Worm (Caenorhabditis elegans) whole organism, L2 larva: Measurements from ENCODE around the gene W01D2.3.
A peak's percentile ranks its signal among the peaks of the same experiment; 100 is the strongest.

Source experiments
- C34F6.9 ChIP-seq: fragments of 150-350 bp; optimal IDR thresholded peaks from 2 replicates; lab custom pipeline; 2014; ENCODE audit warnings: missing biosample characterization, missing genetic modification characterization
- Y55F3AM.14 ChIP-seq: fragments of 200-800 bp; sonication (Bioruptor generic); optimal IDR thresholded peaks from 2 replicates; lab custom pipeline; 2018; ENCODE audit warnings: mild to moderate bottlenecking, missing genetic modification characterization, missing compliant biosample characterization
- ZK546.5 ChIP-seq: sonication (generic microtip); optimal IDR thresholded peaks from 2 replicates; lab custom pipeline; 2017; ENCODE audit warnings: missing biosample characterization, missing genetic modification characterization
- alr-1 ChIP-seq: fragments of 150-350 bp; optimal IDR thresholded peaks from 2 replicates; lab custom pipeline; 2014; ENCODE audit warnings: missing biosample characterization, missing genetic modification characterization
- aly-2 ChIP-seq: fragments of 150-350 bp; optimal IDR thresholded peaks from 2 replicates; lab custom pipeline; 2014; ENCODE audit warnings: missing biosample characterization, missing genetic modification characterization
- ama-1 ChIP-seq: fragments of 150-350 bp; optimal IDR thresholded peaks from 2 replicates; lab custom pipeline; 2018; ENCODE audit warnings: inconsistent platforms
- blmp-1 ChIP-seq: sonication (generic microtip); optimal IDR thresholded peaks from 2 replicates; lab custom pipeline; 2017; ENCODE audit warnings: missing genetic modification characterization, mild to moderate bottlenecking, missing compliant biosample characterization, antibody characterized with exemption, moderate library complexity; ENCODE audit not compliant: insufficient read depth
- ceh-82 ChIP-seq: fragments of 150-350 bp; optimal IDR thresholded peaks from 2 replicates; lab custom pipeline; 2014; ENCODE audit warnings: missing biosample characterization, missing genetic modification characterization
- crh-2 ChIP-seq: sonication (generic microtip); optimal IDR thresholded peaks from 2 replicates; lab custom pipeline; 2017; ENCODE audit warnings: missing biosample characterization, missing genetic modification characterization
- dmd-4 ChIP-seq: sonication (generic microtip); optimal IDR thresholded peaks from 2 replicates; lab custom pipeline; 2017; ENCODE audit warnings: missing biosample characterization, missing genetic modification characterization
- egl-27 ChIP-seq: sonication (generic microtip); optimal IDR thresholded peaks from 3 replicates; lab custom pipeline; 2017; ENCODE audit warnings: missing biosample characterization, missing genetic modification reagents, missing genetic modification characterization
- elt-3 ChIP-seq: sonication (generic microtip); optimal IDR thresholded peaks from 2 replicates; lab custom pipeline; 2017; ENCODE audit warnings: missing biosample characterization, missing genetic modification characterization
- fos-1 ChIP-seq: fragments of 150-350 bp; optimal IDR thresholded peaks from 2 replicates; lab custom pipeline; 2014; ENCODE audit warnings: missing biosample characterization, missing genetic modification characterization
- gmeb-1 ChIP-seq: fragments of 150-350 bp; optimal IDR thresholded peaks from 2 replicates; lab custom pipeline; 2014; ENCODE audit warnings: missing biosample characterization, missing genetic modification characterization
- lin-11 ChIP-seq: fragments of 150-350 bp; sonication (generic microtip); optimal IDR thresholded peaks from 2 replicates; lab custom pipeline; 2014; ENCODE audit warnings: missing biosample characterization, missing genetic modification characterization, inconsistent platforms, mixed read lengths
- lin-13 ChIP-seq: fragments of 150-350 bp; optimal IDR thresholded peaks from 2 replicates; lab custom pipeline; 2014; ENCODE audit warnings: missing biosample characterization, missing genetic modification reagents, missing genetic modification characterization
- lsy-2 ChIP-seq, 2 experiments: fragments of 150-350 bp in 1 of 2; sonication (generic microtip) in 1 of 2; optimal IDR thresholded peaks; 2 replicates each; lab custom pipeline; 2014 to 2017; ENCODE audit warnings: missing biosample characterization in 2 of 2, missing genetic modification characterization in 2 of 2
- mab-5 ChIP-seq: fragments of 150-350 bp; optimal IDR thresholded peaks from 2 replicates; lab custom pipeline; 2014; ENCODE audit warnings: missing biosample characterization, missing genetic modification characterization
- mbf-1 ChIP-seq: sonication (generic microtip); optimal IDR thresholded peaks from 2 replicates; lab custom pipeline; 2017; ENCODE audit warnings: missing biosample characterization, missing genetic modification characterization
- mdl-1 ChIP-seq, 2 experiments: fragments of 150-350 bp in 1 of 2; sonication (generic microtip) in 1 of 2; optimal IDR thresholded peaks; 2 replicates each; lab custom pipeline; 2017; ENCODE audit warnings: missing biosample characterization in 2 of 2, missing genetic modification characterization in 2 of 2
- nhr-10 ChIP-seq: sonication (generic microtip); optimal IDR thresholded peaks from 2 replicates; lab custom pipeline; 2017; ENCODE audit warnings: missing biosample characterization, missing genetic modification characterization
- nhr-12 ChIP-seq: fragments of 150-350 bp; optimal IDR thresholded peaks from 2 replicates; lab custom pipeline; 2014; ENCODE audit warnings: missing biosample characterization, missing genetic modification characterization
- nhr-21 ChIP-seq: fragments of 150-350 bp; optimal IDR thresholded peaks from 2 replicates; lab custom pipeline; 2014; ENCODE audit warnings: missing biosample characterization, missing genetic modification characterization
- nhr-23 ChIP-seq: fragments of 150-350 bp; optimal IDR thresholded peaks from 2 replicates; lab custom pipeline; 2014; ENCODE audit warnings: missing biosample characterization, missing genetic modification reagents, missing genetic modification characterization
- nhr-237 ChIP-seq: fragments of 150-350 bp; optimal IDR thresholded peaks from 2 replicates; lab custom pipeline; 2014; ENCODE audit warnings: missing biosample characterization, missing genetic modification characterization
- nhr-25 ChIP-seq: fragments of 150-350 bp; sonication (generic microtip); optimal IDR thresholded peaks from 3 replicates; lab custom pipeline; 2014; ENCODE audit warnings: missing biosample characterization, missing genetic modification characterization
- nhr-6 ChIP-seq: fragments of 150-350 bp; optimal IDR thresholded peaks from 2 replicates; lab custom pipeline; 2014; ENCODE audit warnings: missing biosample characterization, missing genetic modification characterization
- nhr-77 ChIP-seq: fragments of 150-350 bp; optimal IDR thresholded peaks from 2 replicates; lab custom pipeline; 2014; ENCODE audit warnings: missing biosample characterization, missing genetic modification characterization
- peb-1 ChIP-seq: fragments of 150-350 bp; optimal IDR thresholded peaks from 2 replicates; lab custom pipeline; 2014; ENCODE audit warnings: missing biosample characterization, missing genetic modification characterization
- sem-4 ChIP-seq: fragments of 150-350 bp; optimal IDR thresholded peaks from 2 replicates; lab custom pipeline; 2014; ENCODE audit warnings: missing biosample characterization, missing genetic modification reagents, missing genetic modification characterization
- skn-1 ChIP-seq: sonication (generic microtip); optimal IDR thresholded peaks from 2 replicates; lab custom pipeline; 2017; ENCODE audit warnings: missing biosample characterization, missing genetic modification characterization
- sma-3 ChIP-seq: sonication (generic microtip); optimal IDR thresholded peaks from 2 replicates; lab custom pipeline; 2016; ENCODE audit warnings: missing genetic modification reagents, missing genetic modification characterization, missing compliant biosample characterization
- sma-9 ChIP-seq, 2 experiments: fragments of 150-350 bp in 1 of 2; sonication (generic microtip) in 1 of 2; optimal IDR thresholded peaks; 2 replicates each; lab custom pipeline; 2014 to 2016; ENCODE audit warnings: missing genetic modification characterization in 2 of 2, mild to moderate bottlenecking in 1 of 2, missing biosample characterization in 1 of 2, missing compliant biosample characterization in 1 of 2, missing genetic modification reagents in 1 of 2, moderate library complexity in 1 of 2
- unc-39 ChIP-seq: fragments of 150-350 bp; optimal IDR thresholded peaks from 2 replicates; lab custom pipeline; 2014; ENCODE audit warnings: missing biosample characterization, missing genetic modification characterization
- unc-55 ChIP-seq: fragments of 150-350 bp; sonication (generic microtip); optimal IDR thresholded peaks from 3 replicates; lab custom pipeline; 2014; ENCODE audit warnings: missing biosample characterization, missing genetic modification reagents, missing genetic modification characterization
- unc-62 ChIP-seq: fragments of 150-350 bp; optimal IDR thresholded peaks from 2 replicates; lab custom pipeline; 2014; ENCODE audit warnings: missing biosample characterization, missing genetic modification reagents, missing genetic modification characterization
- zag-1 ChIP-seq: fragments of 150-350 bp; optimal IDR thresholded peaks from 2 replicates; lab custom pipeline; 2014; ENCODE audit warnings: missing biosample characterization, missing genetic modification characterization
- ztf-1 ChIP-seq: fragments of 200-800 bp; sonication (Bioruptor generic); conservative IDR thresholded peaks from 2 replicates; pipeline ENCODE4 v1.3.6; 2022; ENCODE audit warnings: missing genetic modification characterization, missing compliant biosample characterization
- ztf-11 ChIP-seq: sonication (generic microtip); optimal IDR thresholded peaks from 2 replicates; lab custom pipeline; 2017; ENCODE audit warnings: missing biosample characterization, missing genetic modification characterization
- ztf-4 ChIP-seq: fragments of 150-350 bp; optimal IDR thresholded peaks from 2 replicates; lab custom pipeline; 2014; ENCODE audit warnings: missing biosample characterization, missing genetic modification characterization

The W01D2.3 gene

ce11 chrII:14801086-14801531 lies 3.0 kb downstream of the W01D2.3 start (continued):
- TF ChIP-seq C34F6.9 (tag; lab: Kevin White, UChicago), result no peak
- peak; percentile 11 for TF ChIP-seq fos-1
- no peak for TF ChIP-seq ceh-82 (tag; lab: Kevin White, UChicago)
- no peak for TF ChIP-seq nhr-6 (tag; lab: Kevin White, UChicago)
- no peak for TF ChIP-seq alr-1
- TF ChIP-seq blmp-1 (tag; lab: Kevin White, UChicago), result no peak
- TF ChIP-seq ztf-1 (GFP tag; lab: Robert Waterston, UW), result no peak
- no peak for TF ChIP-seq mbf-1 (tag; lab: Kevin White, UChicago)
- TF ChIP-seq sma-3 (GFP tag; lab: Kevin White, UChicago), result peak; percentile 6
- TF ChIP-seq nhr-10 (tag; lab: Kevin White, UChicago), result no peak
- peak; percentile 57 for TF ChIP-seq sem-4 (tag; lab: Kevin White, UChicago)
- no peak for TF ChIP-seq unc-39 (tag; lab: Kevin White, UChicago)
- TF ChIP-seq nhr-21 (tag; lab: Kevin White, UChicago), result no peak
- no peak for TF ChIP-seq unc-62 (GFP tag; lab: Kevin White, UChicago)
- TF ChIP-seq gmeb-1 (tag; lab: Kevin White, UChicago), result peak; percentile 30
- no peak for TF ChIP-seq ztf-11 (tag; lab: Kevin White, UChicago)
- TF ChIP-seq peb-1 (tag; lab: Kevin White, UChicago), result no peak
- TF ChIP-seq ztf-4 (tag; lab: Kevin White, UChicago), result no peak

ce11 chrII:14799367-14799766 lies 4.7 kb downstream of the W01D2.3 start:
- TF ChIP-seq mdl-1 (tag; optimal IDR thresholded peaks at IDR 0.05; lab: Kevin White, UChicago), result no peak
- no peak for TF ChIP-seq nhr-237
- no peak for TF ChIP-seq dmd-4 (tag; lab: Kevin White, UChicago)
- no peak for TF ChIP-seq Y55F3AM.14 (GFP tag; lab: Kevin White, UChicago)
- TF ChIP-seq nhr-25 (tag; lab: Kevin White, UChicago), result no peak
- no peak for TF ChIP-seq ztf-1 (GFP tag; lab: Robert Waterston, UW)
- no peak for TF ChIP-seq peb-1 (tag; lab: Kevin White, UChicago)
- no peak for TF ChIP-seq unc-39 (tag; lab: Kevin White, UChicago)
- no peak for TF ChIP-seq mab-5 (tag; lab: Kevin White, UChicago)
- no peak for TF ChIP-seq zag-1 (tag; lab: Kevin White, UChicago)
- no peak for TF ChIP-seq lin-11 (tag; lab: Kevin White, UChicago)
- TF ChIP-seq skn-1 (tag; lab: Kevin White, UChicago), result no peak
- no peak for TF ChIP-seq mbf-1 (tag; lab: Kevin White, UChicago)
- TF ChIP-seq nhr-12 (tag; lab: Kevin White, UChicago), result no peak
- no peak for TF ChIP-seq egl-27
- TF ChIP-seq nhr-77 (tag; lab: Kevin White, UChicago), result no peak
- TF ChIP-seq aly-2 (tag; lab: Kevin White, UChicago), result no peak
- no peak for TF ChIP-seq ZK546.5 (tag; lab: Kevin White, UChicago)

ce11 chrII:14798047-14798522 lies 6.0 kb downstream of the W01D2.3 start, which contains the start of gene tbc-20:
Gene tbc-20 (plus strand): TSS chrII:14798472.
- TF ChIP-seq ztf-4 (tag; lab: Kevin White, UChicago) (no peak), lsy-2 (tag; optimal IDR thresholded peaks at IDR 0.05; lab: Kevin White, UChicago) (peak in 1 of 2 experiments; percentile 54), nhr-6 (tag; lab: Kevin White, UChicago) (no peak), lin-13 (GFP tag; lab: Kevin White, UChicago) (peak; percentile 20), Y55F3AM.14 (GFP tag; lab: Kevin White, UChicago) (no peak), sma-9 (GFP tag; optimal IDR thresholded peaks at IDR 0.05; lab: Kevin White, UChicago) (peak; percentile 20), sma-9 (tag; optimal IDR thresholded peaks at IDR 0.05; lab: Kevin White, UChicago) (no peak), sem-4 (tag; lab: Kevin White, UChicago) (peak; percentile 18), unc-55 (GFP tag; lab: Kevin White, UChicago) (peak; percentile 51), nhr-25 (tag; lab: Kevin White, UChicago) (peak; percentile 29), lin-11 (tag; lab: Kevin White, UChicago) (no peak), ztf-1 (GFP tag; lab: Robert Waterston, UW) (no peak), gmeb-1 (tag; lab: Kevin White, UChicago) (peak; percentile 16), skn-1 (tag; lab: Kevin White, UChicago) (no peak), ama-1 (lab: Kevin White, UChicago) (no peak), nhr-77 (tag; lab: Kevin White, UChicago) (peak; percentile 25), nhr-23 (tag; lab: Kevin White, UChicago) (no peak), C34F6.9 (tag; lab: Kevin White, UChicago) (peak; percentile 44), crh-2 (tag; lab: Kevin White, UChicago) (peak; percentile 40), nhr-10 (tag; lab: Kevin White, UChicago) (no peak), elt-3 (tag; lab: Kevin White, UChicago) (no peak), sma-3 (GFP tag; lab: Kevin White, UChicago) (peak; percentile 20)
